Fruit fly (Drosophila melanogaster) whole organism, embryonic: ENCODE data around the gene Caper.

Experiments used
- CG15696 ChIP-seq: fragments of 200-800 bp; sonication (Bioruptor generic); optimal IDR thresholded peaks from 2 replicates; lab custom pipeline; 2019; ENCODE audit warnings: missing biosample characterization, mild to moderate bottlenecking, missing genetic modification characterization, moderate library complexity
- CG17361 ChIP-seq: fragments of 200-800 bp; sonication (Bioruptor generic); IDR thresholded peaks from 3 replicates; pipeline ENCODE4 v1.3.6; 2022; ENCODE audit warnings: missing biosample characterization, missing genetic modification characterization
- CG17385 ChIP-seq: fragments of 200-800 bp; sonication (Bioruptor generic); optimal IDR thresholded peaks from 3 replicates; lab custom pipeline; 2018; ENCODE audit warnings: missing biosample characterization, mild to moderate bottlenecking, missing genetic modification characterization
- CG7928 ChIP-seq: fragments of 200-800 bp; sonication (Bioruptor generic); optimal IDR thresholded peaks from 2 replicates; lab custom pipeline; 2017; ENCODE audit warnings: missing biosample characterization, mild to moderate bottlenecking, missing genetic modification characterization
- CrebB ChIP-seq: fragments of 200-800 bp; sonication (Bioruptor generic); optimal IDR thresholded peaks from 3 replicates; lab custom pipeline; 2018; ENCODE audit warnings: missing biosample characterization, mild to moderate bottlenecking, missing genetic modification characterization
- Ets65A ChIP-seq: fragments of 200-800 bp; sonication (Bioruptor generic); peaks from one replicate; lab custom pipeline; 2016; ENCODE audit warnings: missing biosample characterization, missing genetic modification characterization
- HmgD ChIP-seq: fragments of 200-800 bp; sonication (Bioruptor generic); optimal IDR thresholded peaks from 3 replicates; lab custom pipeline; 2016; ENCODE audit warnings: missing biosample characterization, missing genetic modification characterization
- Poxn ChIP-seq: fragments of 200-800 bp; sonication (Bioruptor generic); IDR thresholded peaks from 2 replicates; pipeline ENCODE4 v1.3.6; 2022; ENCODE audit warnings: missing biosample characterization, missing genetic modification characterization
- Taf1 ChIP-seq: fragments of 200-800 bp; sonication (Bioruptor generic); IDR thresholded peaks from 2 replicates; pipeline ENCODE4 v1.3.6; 2022; ENCODE audit warnings: missing biosample characterization, missing genetic modification characterization
- fd102C ChIP-seq: fragments of 200-800 bp; sonication (Bioruptor generic); optimal IDR thresholded peaks from 2 replicates; lab custom pipeline; 2018; ENCODE audit warnings: missing biosample characterization, mild to moderate bottlenecking, missing genetic modification characterization, moderate library complexity
- lola ChIP-seq, 3 experiments: fragments of >200 bp in 2 of 3; fragments of 200-800 bp in 1 of 3; sonication (Bioruptor generic) in 1 of 3; optimal IDR thresholded peaks; 2 replicates each; lab custom pipeline; 2017 to 2019; ENCODE audit warnings: missing biosample characterization in 3 of 3, missing genetic modification characterization in 3 of 3, mild to moderate bottlenecking in 1 of 3, moderate library complexity in 1 of 3
- nom ChIP-seq: fragments of 200-800 bp; sonication (Bioruptor generic); optimal IDR thresholded peaks from 2 replicates; lab custom pipeline; 2017; ENCODE audit warnings: missing biosample characterization, missing genetic modification characterization, mild to moderate bottlenecking, moderate library complexity, missing genetic modification reagents
- pfk ChIP-seq: fragments of 200-800 bp; sonication (Bioruptor generic); optimal IDR thresholded peaks from 2 replicates; lab custom pipeline; 2018; ENCODE audit warnings: missing biosample characterization, mild to moderate bottlenecking, missing genetic modification characterization, moderate library complexity
- zf30C ChIP-seq: fragments of 200-800 bp; sonication (Bioruptor generic); optimal IDR thresholded peaks from 3 replicates; lab custom pipeline; 2018; ENCODE audit warnings: missing biosample characterization, mild to moderate bottlenecking, missing genetic modification characterization

DNA sequence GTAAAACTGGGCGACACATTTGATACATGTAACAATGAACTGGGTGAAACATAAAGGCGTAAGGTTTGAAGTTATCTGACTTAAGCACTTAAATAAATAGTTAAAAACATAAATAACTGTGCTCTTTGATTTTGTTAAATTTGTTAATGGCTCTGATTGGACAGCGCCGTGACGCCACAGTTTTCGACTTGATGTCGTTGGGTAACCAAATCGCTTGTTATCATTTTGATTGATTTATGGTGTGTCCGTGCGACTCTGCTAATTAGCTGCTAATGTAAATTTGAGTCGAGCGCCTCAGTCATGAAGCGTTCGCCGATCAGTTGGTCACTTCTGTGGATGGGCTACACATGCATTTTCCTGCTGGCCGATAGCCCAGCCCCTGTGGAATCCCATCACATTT is 35.2 kb downstream of the Caper start, which contains the start of gene Ugt307A1:
- TF ChIP-seq nom (no peak), CG7928 (no peak), zf30C (GFP tag; lab: Kevin White, UChicago) (no peak), CG17361 (GFP tag; lab: Robert Waterston, UW) (no peak), fd102C (GFP tag; lab: Kevin White, UChicago) (no peak), CrebB (tag; lab: Kevin White, UChicago) (no peak), HmgD (GFP tag; lab: Kevin White, UChicago) (no peak), CG17385 (GFP tag; lab: Kevin White, UChicago) (no peak), Poxn (GFP tag; lab: Robert Waterston, UW) (no peak), Taf1 (GFP tag; lab: Robert Waterston, UW) (no peak), CG15696 (tag; lab: Kevin White, UChicago) (no peak), lola (GFP tag; optimal IDR thresholded peaks at IDR 0.05; lab: Kevin White, UChicago) (no peak), Ets65A (no peak), pfk (no peak)
